Worm (Caenorhabditis elegans) whole organism, L3 larva: Measurements from ENCODE around the gene casy-1.

Experiments used
- ZK546.5 ChIP-seq: sonication (generic microtip); optimal IDR thresholded peaks from 2 replicates; lab custom pipeline; 2017; ENCODE audit warnings: missing biosample characterization, missing genetic modification characterization
- ama-1 ChIP-seq: fragments of 150-350 bp; optimal IDR thresholded peaks from 2 replicates; lab custom pipeline; 2018
- elt-3 ChIP-seq, 3 experiments: fragments of 150-350 bp in 1 of 3; sonication (generic microtip) in 2 of 3; optimal IDR thresholded peaks; 2 replicates in 2 of 3; 4 replicates in 1 of 3; lab custom pipeline; 2014 to 2017; ENCODE audit warnings: missing biosample characterization in 3 of 3, missing genetic modification characterization in 3 of 3
- eor-1 ChIP-seq, 2 experiments: fragments of 150-350 bp; optimal IDR thresholded peaks; 2 replicates each; lab custom pipeline; 2014 to 2018; ENCODE audit warnings: missing biosample characterization in 2 of 2, missing genetic modification characterization in 2 of 2
- fos-1 ChIP-seq: fragments of 150-350 bp; optimal IDR thresholded peaks from 2 replicates; lab custom pipeline; 2014; ENCODE audit warnings: missing biosample characterization, missing genetic modification characterization
- hmg-11 ChIP-seq: sonication (generic microtip); optimal IDR thresholded peaks from 2 replicates; lab custom pipeline; 2016; ENCODE audit warnings: missing genetic modification characterization, missing compliant biosample characterization
- mdl-1 ChIP-seq: fragments of 150-350 bp; optimal IDR thresholded peaks from 2 replicates; lab custom pipeline; 2014; ENCODE audit warnings: missing biosample characterization, missing genetic modification characterization
- nhr-12 ChIP-seq: fragments of 150-350 bp; optimal IDR thresholded peaks from 2 replicates; lab custom pipeline; 2014; ENCODE audit warnings: missing biosample characterization, missing genetic modification characterization
- nhr-43 ChIP-seq: sonication (generic microtip); optimal IDR thresholded peaks from 2 replicates; lab custom pipeline; 2016; ENCODE audit warnings: mild to moderate bottlenecking, missing genetic modification characterization, missing compliant biosample characterization; ENCODE audit not compliant: poor library complexity, severe bottlenecking
- nhr-76 ChIP-seq: fragments of 150-350 bp; sonication (generic microtip); optimal IDR thresholded peaks from 5 replicates; lab custom pipeline; 2014; ENCODE audit warnings: missing biosample characterization, missing genetic modification characterization
- pha-4 ChIP-seq: fragments of 150-350 bp; optimal IDR thresholded peaks from 2 replicates; lab custom pipeline; 2014; ENCODE audit warnings: missing biosample characterization, missing genetic modification reagents, missing genetic modification characterization

DNA sequence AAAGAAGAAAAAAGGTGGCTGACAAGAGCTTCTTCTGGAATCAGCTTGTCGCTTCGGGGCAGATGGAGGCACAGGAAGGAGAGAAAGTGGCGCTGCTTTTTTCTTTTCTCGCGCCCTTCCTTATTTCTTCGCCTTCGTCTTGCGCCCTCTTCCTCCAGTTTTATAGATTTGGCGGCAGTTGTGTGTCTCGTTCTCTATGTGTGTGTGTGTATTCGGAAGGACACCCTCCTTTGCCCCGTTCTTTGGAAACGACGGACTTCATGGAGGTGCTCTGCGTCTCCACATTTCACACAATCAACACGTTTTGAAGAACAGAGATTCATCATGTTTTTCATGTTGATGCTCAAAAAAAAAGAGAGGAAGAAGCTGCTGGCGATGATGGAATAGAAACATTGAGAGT lies 7.8 kb downstream of the casy-1 start:
- TF ChIP-seq hmg-11 = peak; percentile 40
- TF ChIP-seq nhr-76 (tag; lab: Kevin White, UChicago) = no peak
- no peak for TF ChIP-seq eor-1 (tag; optimal IDR thresholded peaks at IDR 0.05; lab: Kevin White, UChicago)
- TF ChIP-seq ama-1 (lab: Kevin White, UChicago) = no peak
- TF ChIP-seq fos-1 (tag; lab: Kevin White, UChicago) = no peak
- no peak for TF ChIP-seq ZK546.5 (tag; lab: Kevin White, UChicago)
- TF ChIP-seq elt-3 (tag; optimal IDR thresholded peaks at IDR 0.05; lab: Kevin White, UChicago) = no peak
- no peak for TF ChIP-seq mdl-1 (tag; lab: Kevin White, UChicago)
- no peak for TF ChIP-seq nhr-43 (tag; lab: Kevin White, UChicago)
- TF ChIP-seq nhr-12 (tag; lab: Kevin White, UChicago) = no peak
- no peak for TF ChIP-seq pha-4
